Fruit fly (Drosophila melanogaster) whole organism: ENCODE measurements around the gene Octalpha2R.

Experiments used
- CG8478 ChIP-seq: fragments of >200 bp; optimal IDR thresholded peaks from 2 replicates; lab custom pipeline; 2018; ENCODE audit warnings: inconsistent platforms
- Dll ChIP-seq: fragments of >200 bp; optimal IDR thresholded peaks from 2 replicates; lab custom pipeline; 2017
- EcR ChIP-seq, 2 experiments: fragments of >200 bp; optimal IDR thresholded peaks; 2 replicates each; lab custom pipeline; 2017; ENCODE audit warnings: missing biosample characterization in 2 of 2, missing genetic modification characterization in 2 of 2, missing genetic modification reagents in 2 of 2
- pan ChIP-seq: fragments of >200 bp; optimal IDR thresholded peaks from 2 replicates; lab custom pipeline; 2017
- psq ChIP-seq: fragments of >200 bp; optimal IDR thresholded peaks from 2 replicates; lab custom pipeline; 2017
- usp ChIP-seq: fragments of >200 bp; optimal IDR thresholded peaks from 2 replicates; lab custom pipeline; 2017; ENCODE audit warnings: missing biosample characterization, missing genetic modification characterization, mixed read lengths

Gene Octalpha2R

DNA sequence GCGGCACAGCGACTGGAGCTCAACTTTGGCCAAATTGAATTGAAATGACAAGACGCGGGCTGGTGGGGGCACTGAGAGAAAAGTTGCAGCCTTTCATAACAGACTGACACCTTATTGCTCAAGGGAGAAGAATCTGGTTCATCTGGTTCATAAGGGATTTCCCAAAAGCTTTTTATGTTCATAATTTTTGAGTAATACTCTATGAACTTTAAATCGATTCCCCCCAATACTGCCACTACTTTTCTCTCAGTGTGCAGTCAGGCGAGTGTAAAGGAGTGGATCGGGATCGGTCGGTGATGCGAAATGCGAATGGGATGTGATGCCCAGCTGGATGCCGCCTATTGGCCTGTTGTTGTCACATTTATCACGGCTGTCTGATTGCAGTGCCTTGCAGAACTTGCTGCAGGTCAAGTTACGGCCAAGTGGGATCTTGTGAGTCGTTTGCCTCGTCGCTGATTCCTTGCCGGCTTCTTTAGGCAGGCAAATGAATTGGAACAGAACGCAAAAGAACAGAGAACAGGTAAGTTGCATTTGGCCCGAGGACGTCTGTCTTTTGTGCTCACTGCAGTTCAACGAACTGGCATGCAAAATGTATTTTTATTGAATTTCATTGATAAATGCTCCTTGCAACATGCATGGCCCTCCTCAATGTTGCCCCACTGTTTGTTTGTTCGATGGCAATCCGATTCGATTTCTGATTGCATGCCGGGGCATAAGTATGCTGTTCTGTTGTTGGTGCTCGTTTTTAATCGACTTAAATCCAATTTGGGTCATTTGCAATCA, 60.5 kb downstream of the Octalpha2R start:
- TF ChIP-seq CG8478 (lab: Kevin White, UChicago) (no peak), psq (lab: Kevin White, UChicago) (no peak), usp (GFP tag; lab: Kevin White, UChicago) (no peak), Dll (no peak), EcR (GFP tag; optimal IDR thresholded peaks at IDR 0.05; lab: Kevin White, UChicago) (peak in 1 of 2 experiments; percentile 65)

DNA sequence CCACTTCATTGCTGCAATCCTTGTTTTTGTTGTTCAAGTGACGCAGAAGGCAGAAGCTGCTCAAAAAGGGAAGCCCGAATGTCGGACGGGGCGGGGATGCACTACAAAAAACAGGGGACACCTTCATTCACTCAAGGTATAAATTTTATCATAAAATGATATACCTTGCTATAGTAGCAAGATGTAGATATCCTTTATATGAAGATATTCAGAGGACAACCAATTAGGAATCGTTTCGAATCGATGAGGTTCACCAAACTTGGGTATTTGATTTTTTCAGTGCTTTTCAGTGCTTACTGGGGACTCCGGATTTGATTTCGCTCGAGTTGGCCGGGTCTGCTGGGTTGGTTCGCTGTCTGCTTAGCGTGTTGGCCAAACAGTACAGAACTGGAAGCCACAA, 61.8 kb downstream of the Octalpha2R start:
- TF ChIP-seq CG8478 (lab: Kevin White, UChicago) = no peak
- TF ChIP-seq EcR (GFP tag; optimal IDR thresholded peaks at IDR 0.05; lab: Kevin White, UChicago) = no peak
- TF ChIP-seq pan (lab: Kevin White, UChicago) = no peak
- no peak for TF ChIP-seq Dll
- TF ChIP-seq psq (lab: Kevin White, UChicago) = no peak
- no peak for TF ChIP-seq usp (GFP tag; lab: Kevin White, UChicago)

DNA sequence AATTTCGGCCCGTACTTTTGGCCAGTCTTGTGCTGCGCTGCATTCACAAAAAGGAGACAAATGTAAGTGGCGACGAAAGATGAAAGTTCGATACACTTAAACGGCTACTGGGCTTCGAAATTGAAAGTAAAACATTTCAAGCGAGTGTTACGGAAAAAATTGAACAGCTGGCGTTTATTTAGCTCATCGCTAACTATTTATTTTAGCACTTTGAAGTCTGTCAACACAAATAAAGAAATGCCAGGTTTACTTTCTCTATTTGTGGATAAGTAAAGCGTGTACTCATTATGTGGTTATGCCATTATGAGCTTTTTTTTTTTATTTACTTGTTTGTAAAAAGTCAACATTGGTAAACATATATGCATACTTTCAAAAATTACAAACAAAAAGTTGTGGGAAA, 63.3 kb downstream of the Octalpha2R start:
- TF ChIP-seq usp (GFP tag; lab: Kevin White, UChicago) = no peak
- no peak for TF ChIP-seq EcR (GFP tag; optimal IDR thresholded peaks at IDR 0.05; lab: Kevin White, UChicago)
- TF ChIP-seq Dll = no peak
- TF ChIP-seq psq (lab: Kevin White, UChicago) = no peak
- no peak for TF ChIP-seq CG8478 (lab: Kevin White, UChicago)
- no peak for TF ChIP-seq pan (lab: Kevin White, UChicago)

DNA sequence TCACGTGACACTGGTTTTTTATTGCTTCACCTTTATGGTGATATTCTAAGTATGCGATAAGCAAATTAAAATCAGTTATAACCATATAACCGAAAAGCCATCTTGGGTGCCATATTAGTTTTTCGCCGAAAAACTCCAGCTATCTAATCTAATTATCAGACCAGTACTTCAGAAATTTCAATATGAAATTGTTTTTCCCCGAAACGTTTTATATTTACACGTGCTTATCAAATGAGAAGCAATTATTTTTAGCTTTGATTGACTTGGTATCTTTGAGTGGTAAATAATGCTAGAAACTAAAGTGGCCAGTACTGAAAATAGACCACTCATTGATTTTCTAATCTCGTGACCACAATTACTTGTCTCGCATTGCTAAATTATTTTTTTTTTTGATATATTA, 65.8 kb downstream of the Octalpha2R start:
- TF ChIP-seq usp (GFP tag; lab: Kevin White, UChicago) = no peak
- TF ChIP-seq CG8478 (lab: Kevin White, UChicago) = no peak
- no peak for TF ChIP-seq pan (lab: Kevin White, UChicago)

DNA sequence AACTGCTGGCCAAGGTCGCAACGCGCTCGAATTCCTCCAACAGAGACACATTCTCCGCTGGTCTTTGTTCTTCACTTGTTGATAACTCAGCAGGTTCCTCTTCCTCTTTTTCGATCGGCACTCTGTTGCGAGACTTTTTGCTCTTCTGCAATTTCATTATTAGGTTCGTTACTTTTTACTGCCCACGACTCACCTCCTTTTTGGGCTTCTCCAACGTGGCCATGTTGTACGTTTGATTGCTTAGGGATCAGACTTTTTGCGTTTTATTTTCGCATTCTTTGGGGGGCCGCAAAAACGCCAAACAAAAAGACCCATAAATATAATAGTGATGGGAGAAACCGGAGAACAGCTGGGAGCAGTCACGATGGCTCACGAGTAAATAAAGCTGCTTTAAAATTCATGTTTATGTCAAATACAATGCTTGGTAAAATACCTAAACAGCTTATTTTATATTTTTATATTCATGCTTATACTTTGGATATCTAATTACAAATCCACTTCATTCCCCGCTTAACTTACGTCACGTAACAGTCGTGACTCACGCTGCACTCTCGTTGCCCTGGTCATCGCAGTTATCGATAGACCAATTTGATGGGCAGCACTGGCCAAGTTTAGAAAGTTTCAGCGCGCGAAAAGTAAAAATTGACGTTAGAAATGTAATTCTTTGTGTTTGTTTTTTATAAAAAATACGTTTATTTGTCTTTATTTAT, 90.3 kb downstream of the Octalpha2R start, which contains the start of gene Epg5:
Gene Epg5, minus strand, starts transcription at position 326 of the 710 bp plus-strand sequence.
- no peak for TF ChIP-seq CG8478 (lab: Kevin White, UChicago)
- TF ChIP-seq pan (lab: Kevin White, UChicago) = no peak
- TF ChIP-seq EcR (GFP tag; optimal IDR thresholded peaks at IDR 0.05; lab: Kevin White, UChicago) = no peak
- TF ChIP-seq usp (GFP tag; lab: Kevin White, UChicago) = no peak
- TF ChIP-seq psq (lab: Kevin White, UChicago) = no peak
- TF ChIP-seq Dll = no peak

DNA sequence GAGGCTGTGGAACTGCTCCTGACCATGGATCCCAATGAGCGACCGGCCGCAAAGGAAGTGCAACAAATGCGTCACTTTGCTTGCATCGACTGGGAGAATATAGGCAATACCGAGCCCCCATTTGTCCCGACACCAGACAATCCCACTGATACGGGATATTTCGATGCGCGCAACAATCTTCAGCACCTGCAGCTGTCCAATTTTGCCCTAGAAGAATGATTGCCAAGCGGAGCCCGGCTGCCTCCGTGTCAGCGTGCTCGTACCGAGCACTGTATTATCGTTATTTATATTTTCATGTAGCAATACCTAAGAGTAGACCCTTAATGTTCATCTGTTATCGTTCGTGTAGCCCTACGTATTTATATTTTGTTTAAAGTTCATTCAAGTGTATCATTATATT, 99.2 kb downstream of the Octalpha2R start:
- TF ChIP-seq pan (lab: Kevin White, UChicago) (no peak), CG8478 (lab: Kevin White, UChicago) (no peak)
